Worm (Caenorhabditis elegans): Measurements from ENCODE around the gene pals-26.

DNA sequence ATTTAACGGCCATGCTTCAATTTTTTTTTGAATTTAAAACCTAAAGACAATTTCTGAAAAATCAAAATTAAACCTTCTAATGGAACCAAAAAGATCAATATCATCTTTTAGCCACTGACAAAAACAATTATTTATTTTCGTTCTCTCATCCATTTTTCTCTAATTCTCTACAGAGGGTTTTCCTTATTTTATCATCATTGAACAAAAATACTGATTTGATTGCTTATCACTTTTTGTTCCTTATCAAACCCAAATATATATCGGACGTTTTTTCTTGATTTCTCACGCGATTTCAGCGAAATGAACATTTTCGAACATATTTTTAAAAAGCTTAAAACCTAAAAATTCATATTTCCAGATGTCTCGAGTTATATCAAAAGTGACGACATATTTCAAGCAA, 38.1 kb downstream of the pals-26 start, which contains the start of gene mpc-1:
- TF ChIP-seq ama-1 (optimal IDR thresholded peaks at IDR 0.05) (no peak), ama-1 (GFP tag; optimal IDR thresholded peaks at IDR 0.05) (no peak), nhr-80 (tag; optimal IDR thresholded peaks at IDR 0.05) (peak; percentile 52), B0336.3 (GFP tag; IDR thresholded peaks at IDR 0.05) (no peak), ets-4 (GFP tag; optimal IDR thresholded peaks at IDR 0.05) (no peak), snpc-1.3 (tag; optimal IDR thresholded peaks at IDR 0.05; ENCODE audit: insufficient read depth) (no peak), F55B11.4 (tag; optimal IDR thresholded peaks at IDR 0.05; ENCODE audit: borderline replicate concordance, insufficient read depth) (no peak), efl-1 (GFP tag; optimal IDR thresholded peaks at IDR 0.05) (no peak)

Data from whole organism, young adult.